Fruit fly (Drosophila melanogaster) whole organism, embryonic: ENCODE measurements around the gene Hmbs.
A peak's percentile ranks its signal among the peaks of the same experiment; 100 is the strongest.

ENCODE experiments used
- Abd-B ChIP-seq: fragments of 200-800 bp; sonication (Bioruptor generic); optimal IDR thresholded peaks from 2 replicates; lab custom pipeline; 2018; ENCODE audit warnings: missing biosample characterization, mild to moderate bottlenecking, missing genetic modification characterization, moderate library complexity
- Bteb2 ChIP-seq: fragments of 200-800 bp; sonication (Bioruptor generic); optimal IDR thresholded peaks from 2 replicates; lab custom pipeline; 2016; ENCODE audit warnings: missing biosample characterization, missing genetic modification characterization
- CG12155 ChIP-seq: fragments of 200-800 bp; sonication (Bioruptor generic); optimal IDR thresholded peaks from 3 replicates; lab custom pipeline; 2016; ENCODE audit warnings: missing biosample characterization, missing genetic modification characterization
- CG12659 ChIP-seq: fragments of 200-800 bp; sonication (Bioruptor generic); optimal IDR thresholded peaks from 3 replicates; lab custom pipeline; 2017; ENCODE audit warnings: mild to moderate bottlenecking, missing biosample characterization, missing genetic modification reagents, missing genetic modification characterization
- CG12942 ChIP-seq: fragments of 200-800 bp; sonication (Bioruptor generic); optimal IDR thresholded peaks from 3 replicates; lab custom pipeline; 2016; ENCODE audit warnings: missing biosample characterization, missing genetic modification characterization
- CG13296 ChIP-seq: fragments of 200-800 bp; sonication (Bioruptor generic); optimal IDR thresholded peaks from 3 replicates; lab custom pipeline; 2018; ENCODE audit warnings: missing biosample characterization, mild to moderate bottlenecking, missing genetic modification characterization
- CG15601 ChIP-seq: fragments of 200-800 bp; sonication (Bioruptor generic); optimal IDR thresholded peaks from 3 replicates; lab custom pipeline; 2019; ENCODE audit warnings: missing biosample characterization, mild to moderate bottlenecking, missing genetic modification characterization, moderate library complexity
- CG17568 ChIP-seq: fragments of 200-800 bp; sonication (Bioruptor generic); optimal IDR thresholded peaks from 2 replicates; lab custom pipeline; 2018; ENCODE audit warnings: missing biosample characterization, mild to moderate bottlenecking, missing genetic modification characterization, moderate library complexity
- CG1792 ChIP-seq: fragments of 200-800 bp; sonication (Bioruptor generic); optimal IDR thresholded peaks from 2 replicates; lab custom pipeline; 2016; ENCODE audit warnings: missing biosample characterization, missing genetic modification characterization
- CG1832 ChIP-seq: fragments of 200-800 bp; sonication (Bioruptor generic); optimal IDR thresholded peaks from 2 replicates; lab custom pipeline; 2017; ENCODE audit warnings: missing biosample characterization, mild to moderate bottlenecking, missing genetic modification characterization, inconsistent platforms
- CG32532 ChIP-seq: fragments of 200-800 bp; sonication (Bioruptor generic); IDR thresholded peaks from 2 replicates; pipeline ENCODE4 v1.3.6; 2022; ENCODE audit warnings: missing biosample characterization, missing genetic modification characterization
- CG34224 ChIP-seq: fragments of 200-800 bp; sonication (Bioruptor generic); IDR thresholded peaks from 3 replicates; pipeline ENCODE4 v1.3.6; 2022; ENCODE audit warnings: missing biosample characterization, missing genetic modification characterization; ENCODE audit not compliant: partially characterized antibody
- CG34376 ChIP-seq: fragments of 200-800 bp; sonication (Bioruptor generic); optimal IDR thresholded peaks from 2 replicates; lab custom pipeline; 2018; ENCODE audit warnings: missing biosample characterization, mild to moderate bottlenecking, missing genetic modification characterization
- CG43689 ChIP-seq: fragments of 200-800 bp; sonication (Bioruptor generic); IDR thresholded peaks from 2 replicates; pipeline ENCODE4 v1.3.6; 2022; ENCODE audit warnings: missing biosample characterization, missing genetic modification characterization
- CG4424 ChIP-seq: fragments of 200-800 bp; sonication (Bioruptor generic); optimal IDR thresholded peaks from 3 replicates; lab custom pipeline; 2016; ENCODE audit warnings: missing biosample characterization, missing genetic modification characterization
- CG4707 ChIP-seq: fragments of 200-800 bp; sonication (Bioruptor generic); optimal IDR thresholded peaks from 2 replicates; lab custom pipeline; 2018; ENCODE audit warnings: missing biosample characterization, mild to moderate bottlenecking, missing genetic modification characterization, moderate library complexity
- CG7271 ChIP-seq: fragments of 200-800 bp; sonication (Bioruptor generic); optimal IDR thresholded peaks from 2 replicates; lab custom pipeline; 2018; ENCODE audit warnings: missing biosample characterization, mild to moderate bottlenecking, missing genetic modification characterization, moderate library complexity
- CG7372 ChIP-seq: fragments of 200-800 bp; sonication (Bioruptor generic); IDR thresholded peaks from 2 replicates; pipeline ENCODE4 v1.3.6; 2022; ENCODE audit warnings: missing biosample characterization, missing genetic modification characterization
- CG7556 ChIP-seq: fragments of 200-800 bp; sonication (Bioruptor generic); optimal IDR thresholded peaks from 2 replicates; lab custom pipeline; 2017; ENCODE audit warnings: missing biosample characterization, mild to moderate bottlenecking, missing genetic modification characterization
- CG8388 ChIP-seq: fragments of 200-800 bp; sonication (Bioruptor generic); optimal IDR thresholded peaks from 2 replicates; lab custom pipeline; 2019; ENCODE audit warnings: missing biosample characterization, mild to moderate bottlenecking, missing genetic modification characterization, moderate library complexity
- CG8924 ChIP-seq: fragments of 200-800 bp; optimal IDR thresholded peaks from 3 replicates; lab custom pipeline; 2019; ENCODE audit warnings: missing biosample characterization, mild to moderate bottlenecking, missing genetic modification characterization, moderate library complexity
- CkIIα-i1 ChIP-seq: fragments of 200-800 bp; sonication (Bioruptor generic); IDR thresholded peaks from 2 replicates; pipeline ENCODE4 v1.3.6; 2022; ENCODE audit warnings: missing biosample characterization, missing genetic modification characterization
- Ets65A ChIP-seq: fragments of 200-800 bp; sonication (Bioruptor generic); peaks from one replicate; lab custom pipeline; 2016; ENCODE audit warnings: missing biosample characterization, missing genetic modification characterization
- HLH3B ChIP-seq: fragments of 200-800 bp; sonication (Bioruptor generic); IDR thresholded peaks from 2 replicates; pipeline ENCODE4 v1.3.6; 2022; ENCODE audit warnings: missing biosample characterization, missing genetic modification characterization
- Kr ChIP-seq: fragments of 200-800 bp; sonication (Bioruptor generic); optimal IDR thresholded peaks from 2 replicates; lab custom pipeline; 2017; ENCODE audit warnings: missing biosample characterization, mild to moderate bottlenecking, missing genetic modification characterization
- Myb ChIP-seq: fragments of 200-800 bp; sonication (Bioruptor generic); optimal IDR thresholded peaks from 2 replicates; lab custom pipeline; 2016; ENCODE audit warnings: missing biosample characterization, missing genetic modification characterization
- NC2α ChIP-seq: fragments of 200-800 bp; sonication (Bioruptor generic); optimal IDR thresholded peaks from 2 replicates; lab custom pipeline; 2016; ENCODE audit warnings: missing biosample characterization, missing genetic modification characterization
- NFAT ChIP-seq: fragments of 200-800 bp; sonication (Bioruptor generic); IDR thresholded peaks from 2 replicates; pipeline ENCODE4 v1.3.6; 2022; ENCODE audit warnings: missing biosample characterization, missing genetic modification characterization
- Rx ChIP-seq: fragments of 200-800 bp; sonication (Bioruptor generic); IDR thresholded peaks from 2 replicates; pipeline ENCODE4 v1.3.6; 2022; ENCODE audit warnings: missing biosample characterization, missing genetic modification characterization
- Ssrp ChIP-seq: fragments of 200-800 bp; sonication (Bioruptor generic); optimal IDR thresholded peaks from 2 replicates; lab custom pipeline; 2018; ENCODE audit warnings: missing biosample characterization, mild to moderate bottlenecking, missing genetic modification characterization, moderate library complexity
- ab ChIP-seq: fragments of 200-800 bp; sonication (Bioruptor generic); optimal IDR thresholded peaks from 2 replicates; lab custom pipeline; 2016; ENCODE audit warnings: missing biosample characterization, missing genetic modification characterization
- ac ChIP-seq: fragments of 200-800 bp; sonication (Bioruptor generic); optimal IDR thresholded peaks from 3 replicates; lab custom pipeline; 2017; ENCODE audit warnings: missing biosample characterization, mild to moderate bottlenecking, missing genetic modification characterization
- aop ChIP-seq: fragments of 200-800 bp; sonication (Bioruptor generic); IDR thresholded peaks from 2 replicates; pipeline ENCODE4 v1.3.6; 2022; ENCODE audit warnings: missing biosample characterization, missing genetic modification characterization
- bowl ChIP-seq: fragments of 200-800 bp; sonication (Bioruptor generic); IDR thresholded peaks from 2 replicates; pipeline ENCODE4 v1.3.6; 2022; ENCODE audit warnings: missing biosample characterization, missing genetic modification characterization
- chif ChIP-seq, 2 experiments: fragments of 200-800 bp; sonication (Bioruptor generic); optimal IDR thresholded peaks; 3 replicates each; lab custom pipeline; 2016; ENCODE audit warnings: missing biosample characterization in 2 of 2, missing genetic modification characterization in 2 of 2
- chm ChIP-seq: fragments of 200-800 bp; sonication (Bioruptor generic); IDR thresholded peaks from 2 replicates; pipeline ENCODE4 v1.3.6; 2022; ENCODE audit warnings: missing biosample characterization, missing genetic modification characterization
- crol ChIP-seq: fragments of 200-800 bp; sonication (Bioruptor generic); IDR thresholded peaks from 2 replicates; pipeline ENCODE4 v1.3.6; 2022; ENCODE audit warnings: missing biosample characterization, missing genetic modification characterization
- cwo ChIP-seq: fragments of 200-800 bp; sonication (Bioruptor generic); optimal IDR thresholded peaks from 3 replicates; lab custom pipeline; 2017; ENCODE audit warnings: missing biosample characterization, missing genetic modification characterization, mild to moderate bottlenecking, moderate library complexity, missing genetic modification reagents
- dan ChIP-seq: fragments of 200-800 bp; sonication (Bioruptor generic); IDR thresholded peaks from 2 replicates; pipeline ENCODE4 v1.3.6; 2022; ENCODE audit warnings: missing biosample characterization, missing genetic modification characterization
- dysf ChIP-seq: fragments of 200-800 bp; sonication (Bioruptor generic); IDR thresholded peaks from 3 replicates; pipeline ENCODE4 v1.3.6; 2022; ENCODE audit warnings: missing biosample characterization, missing genetic modification characterization
- her ChIP-seq: fragments of 200-800 bp; sonication (Bioruptor generic); optimal IDR thresholded peaks from 2 replicates; lab custom pipeline; 2016; ENCODE audit warnings: missing biosample characterization, missing genetic modification characterization
- hth ChIP-seq: fragments of >200 bp; optimal IDR thresholded peaks from 2 replicates; lab custom pipeline; 2017; ENCODE audit warnings: inconsistent platforms
- jumu ChIP-seq: fragments of 200-800 bp; sonication (Bioruptor generic); optimal IDR thresholded peaks from 3 replicates; lab custom pipeline; 2016; ENCODE audit warnings: missing biosample characterization, missing genetic modification characterization
- mld ChIP-seq: fragments of 200-800 bp; sonication (Bioruptor generic); IDR thresholded peaks from 3 replicates; pipeline ENCODE4 v1.3.6; 2022; ENCODE audit warnings: missing biosample characterization, missing genetic modification characterization; ENCODE audit not compliant: partially characterized antibody
- org-1 ChIP-seq: fragments of 200-800 bp; sonication (Bioruptor generic); optimal IDR thresholded peaks from 2 replicates; lab custom pipeline; 2017; ENCODE audit warnings: missing biosample characterization, missing genetic modification characterization
- ro ChIP-seq: fragments of 200-800 bp; sonication (Bioruptor generic); IDR thresholded peaks from 2 replicates; pipeline ENCODE4 v1.3.6; 2022; ENCODE audit warnings: missing biosample characterization, missing genetic modification characterization
- salm ChIP-seq: fragments of 200-800 bp; sonication (Bioruptor generic); optimal IDR thresholded peaks from 2 replicates; lab custom pipeline; 2018; ENCODE audit warnings: missing biosample characterization, mild to moderate bottlenecking, missing genetic modification characterization
- sisA ChIP-seq: fragments of 200-800 bp; sonication (Bioruptor generic); IDR thresholded peaks from 2 replicates; pipeline ENCODE4 v1.3.6; 2022; ENCODE audit warnings: missing biosample characterization, missing genetic modification characterization
- zen2 ChIP-seq: fragments of 200-800 bp; sonication (Bioruptor generic); IDR thresholded peaks from 3 replicates; pipeline ENCODE4 v1.3.6; 2022; ENCODE audit warnings: missing biosample characterization, missing genetic modification characterization; ENCODE audit not compliant: partially characterized antibody
- zf30C ChIP-seq: fragments of 200-800 bp; sonication (Bioruptor generic); optimal IDR thresholded peaks from 3 replicates; lab custom pipeline; 2018; ENCODE audit warnings: missing biosample characterization, mild to moderate bottlenecking, missing genetic modification characterization

Gene Hmbs

DNA sequence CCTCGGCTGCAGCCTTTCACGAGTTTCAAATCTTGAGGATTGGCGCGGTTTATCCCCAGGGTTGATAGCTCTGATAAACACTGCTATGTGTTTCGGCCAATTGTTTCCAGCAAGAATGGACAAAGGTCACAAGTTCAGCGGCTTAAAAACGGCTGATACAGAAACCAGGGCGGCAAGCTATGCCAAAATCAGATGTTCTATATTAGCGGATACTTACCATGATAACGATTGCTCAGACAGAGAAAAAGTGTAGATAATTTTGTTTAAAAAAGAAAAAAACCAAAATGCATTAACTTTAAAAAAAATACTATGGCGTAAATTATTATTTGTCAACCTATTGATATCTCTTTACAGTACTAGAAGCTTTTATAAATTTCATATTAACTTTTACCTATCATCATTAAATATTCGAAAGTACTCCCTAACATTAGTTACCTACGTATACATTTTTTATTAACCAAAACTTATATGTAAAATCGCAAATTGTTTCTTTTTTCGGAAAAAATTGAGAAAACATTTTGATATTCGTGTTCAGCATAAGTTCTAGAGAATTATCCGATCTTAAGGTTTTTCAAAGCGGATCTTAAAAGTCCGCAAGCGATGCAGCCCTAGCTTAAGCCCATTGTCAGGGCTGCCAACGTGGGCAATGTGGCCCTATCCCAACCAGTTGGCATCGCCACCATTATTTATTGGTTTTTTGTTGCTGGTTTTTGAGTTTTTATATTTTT, 21.5 kb upstream of the Hmbs start, which contains the start of the genes sturkopf and Herc4 (continued):
- TF ChIP-seq CG1792 (GFP tag; lab: Kevin White, UChicago) (peak; percentile 16), CG1832 (no peak), Kr (GFP tag; lab: Kevin White, UChicago) (no peak), CG43689 (no peak), org-1 (GFP tag; lab: Kevin White, UChicago) (peak; percentile 67), Rx (no peak), ac (GFP tag; lab: Kevin White, UChicago) (no peak), CG15601 (no peak), CG8924 (tag; lab: Kevin White, UChicago) (peak; percentile 85), zen2 (GFP tag; lab: Robert Waterston, UW) (no peak), CG32532 (GFP tag; lab: Robert Waterston, UW) (peak; percentile 76), NC2α (GFP tag; lab: Kevin White, UChicago) (peak; percentile 22), aop (GFP tag; lab: Robert Waterston, UW) (no peak), ro (peak; percentile 7; the same call in 1 of the 2 replicates), Myb (GFP tag; lab: Kevin White, UChicago) (peak; percentile 83), dysf (GFP tag; lab: Robert Waterston, UW) (peak; percentile 61; the same call in 1 of the 3 replicates), Ssrp (tag; lab: Kevin White, UChicago) (peak; percentile 43), Bteb2 (GFP tag; lab: Kevin White, UChicago) (peak; percentile 73), CG4424 (GFP tag; lab: Kevin White, UChicago) (peak; percentile 71), CG13296 (GFP tag; lab: Kevin White, UChicago) (peak; percentile 55), dan (no peak), crol (no peak), cwo (peak; percentile 57), CG12942 (GFP tag; lab: Kevin White, UChicago) (peak; percentile 60), CG12155 (GFP tag; lab: Kevin White, UChicago) (peak; percentile 73), sisA (GFP tag; lab: Robert Waterston, UW) (peak; percentile 76), mld (GFP tag; lab: Robert Waterston, UW) (no peak), chif (GFP tag; optimal IDR thresholded peaks at IDR 0.05; lab: Kevin White, UChicago) (peak; percentile 64 to 77), jumu (GFP tag; lab: Kevin White, UChicago) (peak; percentile 84), ab (GFP tag; lab: Kevin White, UChicago) (peak; percentile 56), Ets65A (GFP tag; lab: Kevin White, UChicago) (peak; percentile 98), bowl (GFP tag; lab: Robert Waterston, UW) (no peak), hth (lab: Kevin White, UChicago) (no peak), CG12659 (GFP tag; lab: Kevin White, UChicago) (peak; percentile 88), zf30C (GFP tag; lab: Kevin White, UChicago) (no peak), CG34376 (peak; percentile 7), CG8388 (GFP tag; lab: Kevin White, UChicago) (peak; percentile 66), NFAT (peak; percentile 77), Abd-B (GFP tag; lab: Kevin White, UChicago) (peak; percentile 86), HLH3B (GFP tag; lab: Robert Waterston, UW) (peak; percentile 48), CG7271 (tag; lab: Kevin White, UChicago) (no peak), CG34224 (no peak), CkIIα-i1 (GFP tag; lab: Robert Waterston, UW) (no peak), CG4707 (GFP tag; lab: Kevin White, UChicago) (no peak), CG7556 (GFP tag; lab: Kevin White, UChicago) (peak; percentile 92), chm (0 out of 2 replicates have a peak, but pooled peaks have one; percentile 9), salm (tag; lab: Kevin White, UChicago) (peak; percentile 41), CG17568 (no peak), her (GFP tag; lab: Kevin White, UChicago) (peak; percentile 76), CG7372 (GFP tag; lab: Robert Waterston, UW) (peak; percentile 60)
